Worm (Caenorhabditis elegans): Measurements from ENCODE around the gene trpl-2.

DNA sequence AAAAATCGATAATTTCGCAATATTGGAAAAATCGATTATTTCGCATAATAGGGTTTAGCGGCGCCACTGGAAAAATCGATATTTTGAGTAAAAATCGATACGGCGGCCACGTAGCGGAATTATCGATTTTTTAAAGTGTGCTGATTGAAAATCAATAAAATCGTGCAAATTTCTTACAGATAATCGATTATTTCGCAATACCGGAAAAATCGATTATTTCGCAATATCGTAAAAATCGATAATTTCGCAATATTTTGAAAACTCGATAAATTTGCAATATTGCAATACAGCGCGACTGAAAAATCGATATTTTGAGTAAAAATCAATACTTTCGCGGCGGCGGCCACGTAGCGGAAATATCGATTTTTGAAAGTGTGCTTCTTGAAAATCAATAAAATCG is 8.8 kb upstream of the trpl-2 start:
- no peak for TF ChIP-seq rpc-1 (optimal IDR thresholded peaks at IDR 0.05)
- TF ChIP-seq rpc-1 (tag; optimal IDR thresholded peaks at IDR 0.05): no peak
- TF ChIP-seq pha-4 (tag; optimal IDR thresholded peaks at IDR 0.05): no peak
- no peak for TF ChIP-seq mes-4 (tag; optimal IDR thresholded peaks at IDR 0.05)
- no peak for TF ChIP-seq Y79H2A.3 (GFP tag; conservative IDR thresholded peaks at IDR 0.05)
- no peak for TF ChIP-seq F33H1.4 (GFP tag; IDR thresholded peaks at IDR 0.05)
- no peak for TF ChIP-seq F39B2.1 (GFP tag; IDR thresholded peaks at IDR 0.05)
- no peak for TF ChIP-seq ekl-4 (GFP tag; IDR thresholded peaks at IDR 0.05)
